Worm (Caenorhabditis elegans) whole organism, early embryonic: ENCODE data around the gene mdf-1.

Source experiments
- B0310.2 ChIP-seq: sonication (generic microtip); optimal IDR thresholded peaks from 2 replicates; lab custom pipeline; 2016; ENCODE audit warnings: mild to moderate bottlenecking, missing genetic modification characterization, missing compliant biosample characterization
- F13C5.2 ChIP-seq: sonication (generic microtip); optimal IDR thresholded peaks from 2 replicates; lab custom pipeline; 2017; ENCODE audit warnings: mild to moderate bottlenecking, missing genetic modification characterization, inconsistent platforms, missing compliant biosample characterization
- aly-1 ChIP-seq: sonication (generic microtip); optimal IDR thresholded peaks from 2 replicates; lab custom pipeline; 2016; ENCODE audit warnings: missing genetic modification characterization, missing compliant biosample characterization
- ama-1 ChIP-seq: fragments of 150-350 bp; optimal IDR thresholded peaks from 2 replicates; lab custom pipeline; 2014
- ceh-13 ChIP-seq: fragments of 200-800 bp; sonication (Bioruptor generic); optimal IDR thresholded peaks from 2 replicates; lab custom pipeline; 2018; ENCODE audit warnings: mild to moderate bottlenecking, missing genetic modification characterization, missing compliant biosample characterization
- ceh-36 ChIP-seq: sonication (generic microtip); optimal IDR thresholded peaks from 2 replicates; lab custom pipeline; 2016; ENCODE audit warnings: missing genetic modification characterization, inconsistent platforms, missing compliant biosample characterization
- ets-7 ChIP-seq: sonication (generic microtip); optimal IDR thresholded peaks from 2 replicates; lab custom pipeline; 2016; ENCODE audit warnings: missing genotype, missing genetic modification characterization, missing compliant biosample characterization
- flt-1 ChIP-seq: fragments of 200-800 bp; sonication (Bioruptor generic); IDR thresholded peaks from 2 replicates; pipeline ENCODE4 v1.3.6; 2022; ENCODE audit warnings: missing genetic modification characterization, missing compliant biosample characterization
- hmbx-1 ChIP-seq: sonication (generic microtip); optimal IDR thresholded peaks from 2 replicates; lab custom pipeline; 2016; ENCODE audit warnings: mild to moderate bottlenecking, missing genetic modification characterization, missing compliant biosample characterization
- hmg-4 ChIP-seq: fragments of 200-800 bp; sonication (Bioruptor generic); optimal IDR thresholded peaks from 2 replicates; lab custom pipeline; 2018; ENCODE audit warnings: mild to moderate bottlenecking, missing genetic modification characterization, missing compliant biosample characterization
- hnd-1 ChIP-seq: sonication (generic microtip); optimal IDR thresholded peaks from 2 replicates; lab custom pipeline; 2016; ENCODE audit warnings: missing genetic modification characterization, missing compliant biosample characterization
- pes-1 ChIP-seq: fragments of 200-800 bp; sonication (Bioruptor generic); IDR thresholded peaks from 2 replicates; pipeline ENCODE4 v1.3.6; 2022; ENCODE audit warnings: missing genetic modification reagents, missing genetic modification characterization, missing compliant biosample characterization
- scrt-1 ChIP-seq: fragments of 200-800 bp; sonication (Bioruptor generic); IDR thresholded peaks from 2 replicates; pipeline ENCODE4 v1.3.6; 2022; ENCODE audit warnings: missing genetic modification characterization, missing compliant biosample characterization
- sea-1 ChIP-seq: fragments of 200-800 bp; sonication (Bioruptor generic); conservative IDR thresholded peaks from 2 replicates; pipeline ENCODE4 v1.3.6; 2022; ENCODE audit warnings: missing genetic modification characterization, missing compliant biosample characterization
- tbx-11 ChIP-seq: fragments of 200-800 bp; sonication (Bioruptor generic); IDR thresholded peaks from 2 replicates; pipeline ENCODE4 v1.3.6; 2022; ENCODE audit warnings: missing genetic modification characterization, missing compliant biosample characterization
- tbx-37 ChIP-seq: fragments of 200-800 bp; sonication (Bioruptor generic); conservative IDR thresholded peaks from 2 replicates; pipeline ENCODE4 v1.3.6; 2022; ENCODE audit warnings: missing genetic modification reagents, missing genetic modification characterization, missing compliant biosample characterization
- tra-4 ChIP-seq: sonication (generic microtip); optimal IDR thresholded peaks from 2 replicates; lab custom pipeline; 2017; ENCODE audit warnings: missing genetic modification characterization, missing compliant biosample characterization

The mdf-1 gene

ce11 chrV:9544176-9544632, at the start of gene mdf-1:
mdf-1 (minus strand) TSS chrV:9544226.
- TF ChIP-seq sea-1 (no peak), B0310.2 (tag; lab: Kevin White, UChicago) (no peak), tra-4 (tag; lab: Kevin White, UChicago) (no peak), scrt-1 (GFP tag; lab: Robert Waterston, UW) (no peak), ama-1 (lab: Kevin White, UChicago) (no peak), ets-7 (tag; lab: Kevin White, UChicago) (no peak), ceh-13 (GFP tag; lab: Kevin White, UChicago) (no peak), flt-1 (peak; percentile 39; the same call in 1 of the 2 replicates), F13C5.2 (tag; lab: Kevin White, UChicago) (peak; percentile 31), hmbx-1 (tag; lab: Kevin White, UChicago) (no peak), tbx-11 (GFP tag; lab: Robert Waterston, UW) (no peak)

- TF ChIP-seq hnd-1 (tag; lab: Kevin White, UChicago) (no peak), hmg-4 (GFP tag; lab: Kevin White, UChicago) (no peak)
Measured at ce11 chrV:9590317-9590716, 46.3 kb upstream of the mdf-1 start, which contains the start of gene K09G1.2. K09G1.2 (plus strand) TSS chrV:9590617.

- TF ChIP-seq pes-1 (GFP tag; lab: Robert Waterston, UW) (no peak), scrt-1 (GFP tag; lab: Robert Waterston, UW) (no peak), flt-1 (no peak), hmg-4 (GFP tag; lab: Kevin White, UChicago) (no peak), tbx-11 (GFP tag; lab: Robert Waterston, UW) (no peak), hmbx-1 (tag; lab: Kevin White, UChicago) (no peak), aly-1 (tag; lab: Kevin White, UChicago) (no peak)
Measured at ce11 chrV:9588574-9588973, 44.5 kb upstream of the mdf-1 start.

ce11 chrV:9587619-9588018, 43.6 kb upstream of the mdf-1 start:
- TF ChIP-seq B0310.2 (tag; lab: Kevin White, UChicago): no peak
- no peak for TF ChIP-seq ets-7 (tag; lab: Kevin White, UChicago)
- no peak for TF ChIP-seq hmg-4 (GFP tag; lab: Kevin White, UChicago)
- no peak for TF ChIP-seq ceh-36
- TF ChIP-seq ceh-13 (GFP tag; lab: Kevin White, UChicago): no peak
- TF ChIP-seq tra-4 (tag; lab: Kevin White, UChicago): no peak
- no peak for TF ChIP-seq flt-1
- no peak for TF ChIP-seq hnd-1 (tag; lab: Kevin White, UChicago)
- no peak for TF ChIP-seq hmbx-1 (tag; lab: Kevin White, UChicago)
- TF ChIP-seq scrt-1 (GFP tag; lab: Robert Waterston, UW): no peak
- TF ChIP-seq pes-1 (GFP tag; lab: Robert Waterston, UW): no peak
- no peak for TF ChIP-seq tbx-11 (GFP tag; lab: Robert Waterston, UW)
- TF ChIP-seq sea-1: no peak
- TF ChIP-seq tbx-37 (GFP tag; lab: Robert Waterston, UW): no peak
- no peak for TF ChIP-seq ama-1 (lab: Kevin White, UChicago)

- no peak for TF ChIP-seq F13C5.2 (tag; lab: Kevin White, UChicago)
- TF ChIP-seq tbx-11 (GFP tag; lab: Robert Waterston, UW): no peak
- no peak for TF ChIP-seq ets-7 (tag; lab: Kevin White, UChicago)
- TF ChIP-seq scrt-1 (GFP tag; lab: Robert Waterston, UW): no peak
- no peak for TF ChIP-seq flt-1
- TF ChIP-seq ceh-36: no peak
- TF ChIP-seq hmg-4 (GFP tag; lab: Kevin White, UChicago): no peak
- no peak for TF ChIP-seq hnd-1 (tag; lab: Kevin White, UChicago)
- TF ChIP-seq ceh-13 (GFP tag; lab: Kevin White, UChicago): no peak
- TF ChIP-seq aly-1 (tag; lab: Kevin White, UChicago): no peak
- no peak for TF ChIP-seq pes-1 (GFP tag; lab: Robert Waterston, UW)
- no peak for TF ChIP-seq B0310.2 (tag; lab: Kevin White, UChicago)
- TF ChIP-seq tra-4 (tag; lab: Kevin White, UChicago): no peak
- TF ChIP-seq sea-1: no peak
- no peak for TF ChIP-seq tbx-37 (GFP tag; lab: Robert Waterston, UW)
- no peak for TF ChIP-seq ama-1 (lab: Kevin White, UChicago)
- TF ChIP-seq hmbx-1 (tag; lab: Kevin White, UChicago): no peak
Measured at ce11 chrV:9584263-9584662, 40.2 kb upstream of the mdf-1 start.

- no peak for TF ChIP-seq ama-1 (lab: Kevin White, UChicago)
- TF ChIP-seq aly-1 (tag; lab: Kevin White, UChicago): no peak
- TF ChIP-seq hnd-1 (tag; lab: Kevin White, UChicago): no peak
Measured at ce11 chrV:9583323-9583644, 39.3 kb upstream of the mdf-1 start, which contains the start of gene K09G1.1. K09G1.1 (plus strand) TSS chrV:9583545.

- TF ChIP-seq ama-1 (lab: Kevin White, UChicago) (no peak), tbx-11 (GFP tag; lab: Robert Waterston, UW) (peak; percentile 14; the same call in 1 of the 2 replicates), ceh-36 (peak; percentile 39), flt-1 (peak; percentile 50; the same call in 1 of the 2 replicates), tra-4 (tag; lab: Kevin White, UChicago) (no peak), pes-1 (GFP tag; lab: Robert Waterston, UW) (no peak; the same call in 1 of the 2 replicates), ets-7 (tag; lab: Kevin White, UChicago) (no peak), aly-1 (tag; lab: Kevin White, UChicago) (no peak), ceh-13 (GFP tag; lab: Kevin White, UChicago) (peak; percentile 42), hnd-1 (tag; lab: Kevin White, UChicago) (peak; percentile 6), B0310.2 (tag; lab: Kevin White, UChicago) (no peak), hmg-4 (GFP tag; lab: Kevin White, UChicago) (no peak), scrt-1 (GFP tag; lab: Robert Waterston, UW) (peak; percentile 41; the same call in 1 of the 2 replicates), tbx-37 (GFP tag; lab: Robert Waterston, UW) (peak; percentile 62), hmbx-1 (tag; lab: Kevin White, UChicago) (no peak), sea-1 (no peak), F13C5.2 (tag; lab: Kevin White, UChicago) (peak; percentile 79)
Measured at ce11 chrV:9582594-9583322, 38.7 kb upstream of the mdf-1 start, which contains the start of gene rtfo-1. rtfo-1 (minus strand) TSS chrV:9582644.
